Worm (Caenorhabditis elegans): ENCODE results near the gene B0495.9.
A peak's percentile ranks its signal among the peaks of the same experiment; 100 is the strongest.

The B0495.9 gene

DNA sequence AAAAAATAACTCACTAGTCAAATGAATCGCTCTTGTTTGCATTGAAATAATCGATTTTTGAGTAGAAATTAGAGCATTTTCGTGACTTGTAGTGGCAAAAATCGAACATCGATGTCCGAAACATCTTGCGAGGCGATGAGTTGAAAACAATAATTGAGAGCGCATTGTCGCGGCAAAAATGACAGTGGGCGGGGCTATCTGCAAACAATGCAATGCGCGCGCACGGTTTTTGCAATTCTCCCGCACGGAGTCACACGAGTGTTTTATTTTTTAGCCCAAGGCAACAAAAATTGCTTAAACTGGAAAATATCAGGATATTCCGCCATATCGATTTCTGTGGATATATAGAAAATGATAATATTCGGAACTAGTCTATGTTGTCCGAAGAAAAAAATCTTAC is at the start of gene B0495.9:
B0495.9 (minus strand) TSS at position 171 of the 400 bp plus-strand sequence.
- TF ChIP-seq lin-39 (tag; optimal IDR thresholded peaks at IDR 0.05): no peak
- no peak for TF ChIP-seq alr-1 (tag; optimal IDR thresholded peaks at IDR 0.05)
- peak; percentile 7 for TF ChIP-seq sem-4 (tag; optimal IDR thresholded peaks at IDR 0.05)
- TF ChIP-seq zag-1 (tag; optimal IDR thresholded peaks at IDR 0.05): no peak
- peak; percentile 14 for TF ChIP-seq sma-9 (GFP tag; optimal IDR thresholded peaks at IDR 0.05)
- TF ChIP-seq sma-9 (tag; optimal IDR thresholded peaks at IDR 0.05): no peak
- TF ChIP-seq nhr-11 (tag; optimal IDR thresholded peaks at IDR 0.05): peak; percentile 33
- TF ChIP-seq unc-55 (GFP tag; optimal IDR thresholded peaks at IDR 0.05): peak; percentile 68
- peak; percentile 44 for TF ChIP-seq C34F6.9 (tag; optimal IDR thresholded peaks at IDR 0.05)
- peak; percentile 13 to 65 for TF ChIP-seq lsy-2 (tag; optimal IDR thresholded peaks at IDR 0.05)
- TF ChIP-seq fos-1 (tag; optimal IDR thresholded peaks at IDR 0.05): no peak
- peak; percentile 51 for TF ChIP-seq F13H6.1 (tag; optimal IDR thresholded peaks at IDR 0.05)
- TF ChIP-seq nhr-129 (tag; optimal IDR thresholded peaks at IDR 0.05): peak; percentile 63
- peak; percentile 31 for TF ChIP-seq lin-11 (tag; optimal IDR thresholded peaks at IDR 0.05)
- TF ChIP-seq unc-62 (GFP tag; optimal IDR thresholded peaks at IDR 0.05): no peak
- TF ChIP-seq egl-27 (tag; optimal IDR thresholded peaks at IDR 0.05): peak; percentile 19

DNA sequence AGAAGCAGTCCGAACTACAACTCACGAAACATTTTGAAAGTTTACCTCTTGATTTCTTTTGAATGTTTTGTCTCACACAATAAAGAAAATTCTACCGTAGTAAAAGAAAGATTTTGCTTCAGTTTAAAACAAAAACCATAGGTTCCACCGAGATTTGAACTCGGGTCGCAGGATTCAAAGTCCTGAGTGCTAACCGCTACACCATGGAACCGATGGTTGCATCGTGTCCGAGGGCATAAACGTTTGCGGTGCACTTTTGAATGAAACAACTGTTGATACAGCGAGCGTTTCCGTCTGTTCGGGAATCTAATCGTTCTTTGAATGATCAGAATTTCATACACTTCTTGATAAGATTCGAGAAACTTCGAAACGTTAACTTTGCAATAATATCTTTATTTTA is 48.3 kb upstream of the B0495.9 start:
- TF ChIP-seq fos-1 (tag; optimal IDR thresholded peaks at IDR 0.05): peak; percentile 44
- no peak for TF ChIP-seq skn-1 (tag; optimal IDR thresholded peaks at IDR 0.05)
- TF ChIP-seq lsy-2 (tag; optimal IDR thresholded peaks at IDR 0.05): peak in 1 of 2 experiments; percentile 66
- no peak for TF ChIP-seq R02D3.7 (tag; optimal IDR thresholded peaks at IDR 0.05)
- no peak for TF ChIP-seq ztf-11 (tag; optimal IDR thresholded peaks at IDR 0.05)
- TF ChIP-seq egl-27 (tag; optimal IDR thresholded peaks at IDR 0.05): peak; percentile 24
- peak; percentile 39 for TF ChIP-seq ztf-4 (tag; optimal IDR thresholded peaks at IDR 0.05)
- TF ChIP-seq nhr-12 (tag; optimal IDR thresholded peaks at IDR 0.05): no peak
- TF ChIP-seq nhr-23 (tag; optimal IDR thresholded peaks at IDR 0.05): no peak
- no peak for TF ChIP-seq sem-4 (tag; optimal IDR thresholded peaks at IDR 0.05)
- TF ChIP-seq elt-1 (tag; optimal IDR thresholded peaks at IDR 0.05): no peak
- no peak for TF ChIP-seq lin-11 (tag; optimal IDR thresholded peaks at IDR 0.05)
- TF ChIP-seq nhr-21 (tag; optimal IDR thresholded peaks at IDR 0.05): peak; percentile 85
- TF ChIP-seq mdl-1 (tag; optimal IDR thresholded peaks at IDR 0.05): no peak
- no peak for TF ChIP-seq elt-3 (tag; optimal IDR thresholded peaks at IDR 0.05)
- TF ChIP-seq snpc-4 (tag; optimal IDR thresholded peaks at IDR 0.05): no peak
- peak; percentile 81 for TF ChIP-seq sma-3 (GFP tag; optimal IDR thresholded peaks at IDR 0.05)
- no peak for TF ChIP-seq nhr-11 (tag; optimal IDR thresholded peaks at IDR 0.05)
- no peak for TF ChIP-seq lin-39 (tag; optimal IDR thresholded peaks at IDR 0.05)
- peak; percentile 88 for TF ChIP-seq crh-2 (tag; optimal IDR thresholded peaks at IDR 0.05)
- peak; percentile 38 for TF ChIP-seq ama-1 (optimal IDR thresholded peaks at IDR 0.05)
- peak; percentile 7 for TF ChIP-seq nhr-77 (tag; optimal IDR thresholded peaks at IDR 0.05)
- TF ChIP-seq dmd-4 (tag; optimal IDR thresholded peaks at IDR 0.05): no peak
- TF ChIP-seq blmp-1 (tag; optimal IDR thresholded peaks at IDR 0.05; ENCODE audit: insufficient read depth): no peak
- TF ChIP-seq lin-13 (GFP tag; optimal IDR thresholded peaks at IDR 0.05): peak; percentile 52
- TF ChIP-seq nhr-129 (tag; optimal IDR thresholded peaks at IDR 0.05): peak; percentile 74
- no peak for TF ChIP-seq unc-55 (GFP tag; optimal IDR thresholded peaks at IDR 0.05)
- TF ChIP-seq Y55F3AM.14 (GFP tag; optimal IDR thresholded peaks at IDR 0.05): no peak
- peak; percentile 69 for TF ChIP-seq gmeb-1 (tag; optimal IDR thresholded peaks at IDR 0.05)
- no peak for TF ChIP-seq zag-1 (tag; optimal IDR thresholded peaks at IDR 0.05)
- no peak for TF ChIP-seq unc-62 (GFP tag; optimal IDR thresholded peaks at IDR 0.05)
- TF ChIP-seq ZK546.5 (tag; optimal IDR thresholded peaks at IDR 0.05): no peak
- TF ChIP-seq ceh-16 (tag; optimal IDR thresholded peaks at IDR 0.05): no peak
- TF ChIP-seq ceh-82 (tag; optimal IDR thresholded peaks at IDR 0.05): no peak
- TF ChIP-seq F13H6.1 (tag; optimal IDR thresholded peaks at IDR 0.05): peak; percentile 4
- no peak for TF ChIP-seq mbf-1 (tag; optimal IDR thresholded peaks at IDR 0.05)
- no peak for TF ChIP-seq peb-1 (tag; optimal IDR thresholded peaks at IDR 0.05)
- no peak for TF ChIP-seq alr-1 (tag; optimal IDR thresholded peaks at IDR 0.05)
- TF ChIP-seq sma-9 (GFP tag; optimal IDR thresholded peaks at IDR 0.05): peak; percentile 75
- TF ChIP-seq sma-9 (tag; optimal IDR thresholded peaks at IDR 0.05): no peak
- TF ChIP-seq C34F6.9 (tag; optimal IDR thresholded peaks at IDR 0.05): no peak
- no peak for TF ChIP-seq aly-2 (tag; optimal IDR thresholded peaks at IDR 0.05)
- TF ChIP-seq nhr-10 (tag; optimal IDR thresholded peaks at IDR 0.05): no peak
- TF ChIP-seq nhr-25 (tag; optimal IDR thresholded peaks at IDR 0.05): no peak
- TF ChIP-seq mab-5 (tag; optimal IDR thresholded peaks at IDR 0.05): no peak
- TF ChIP-seq unc-39 (tag; optimal IDR thresholded peaks at IDR 0.05): no peak
- TF ChIP-seq nhr-237 (tag; optimal IDR thresholded peaks at IDR 0.05): no peak
- no peak for TF ChIP-seq ztf-1 (GFP tag; conservative IDR thresholded peaks at IDR 0.05)
- TF ChIP-seq nhr-6 (tag; optimal IDR thresholded peaks at IDR 0.05): no peak
